Worm (Caenorhabditis elegans) whole organism, L4 larva: ENCODE data around the gene clec-206.
A peak's percentile ranks its signal among the peaks of the same experiment; 100 is the strongest.

Experiments used
- F10B5.3 ChIP-seq: sonication (generic microtip); optimal IDR thresholded peaks from 2 replicates; lab custom pipeline; 2016; ENCODE audit warnings: mild to moderate bottlenecking, missing genetic modification characterization, missing compliant biosample characterization
- F44E2.7 ChIP-seq: fragments of 200-800 bp; sonication (Bioruptor generic); IDR thresholded peaks from 2 replicates; pipeline ENCODE4 v2.1.2; 2022; ENCODE audit warnings: missing genetic modification characterization, missing compliant biosample characterization
- aha-1 ChIP-seq: fragments of 150-350 bp; peaks from one replicate; lab custom pipeline; 2014; ENCODE audit warnings: missing biosample characterization, missing genetic modification characterization
- cey-2 ChIP-seq: sonication (generic microtip); optimal IDR thresholded peaks from 3 replicates; lab custom pipeline; 2017; ENCODE audit warnings: missing genetic modification characterization, mild to moderate bottlenecking, missing compliant biosample characterization, antibody characterized with exemption, borderline replicate concordance; ENCODE audit not compliant: insufficient read depth
- dmd-6 ChIP-seq: fragments of 200-800 bp; sonication (Bioruptor generic); IDR thresholded peaks from 2 replicates; pipeline ENCODE4 v1.3.6; 2022; ENCODE audit warnings: missing genetic modification reagents, missing genetic modification characterization, missing compliant biosample characterization
- dmd-8 ChIP-seq: fragments of 200-800 bp; sonication (Bioruptor generic); IDR thresholded peaks from 2 replicates; pipeline ENCODE4 v1.3.6; 2022; ENCODE audit warnings: missing genetic modification characterization, missing compliant biosample characterization
- dve-1 ChIP-seq: sonication (generic microtip); optimal IDR thresholded peaks from 2 replicates; lab custom pipeline; 2017; ENCODE audit warnings: antibody characterized with exemption, mild to moderate bottlenecking, missing genetic modification characterization, missing compliant biosample characterization; ENCODE audit not compliant: insufficient read depth
- egl-27 ChIP-seq: sonication (generic microtip); optimal IDR thresholded peaks from 3 replicates; lab custom pipeline; 2017; ENCODE audit warnings: missing biosample characterization, missing genetic modification reagents, missing genetic modification characterization
- jun-1 ChIP-seq: fragments of 150-350 bp; optimal IDR thresholded peaks from 2 replicates; lab custom pipeline; 2014; ENCODE audit warnings: missing biosample characterization, missing genetic modification reagents, missing genetic modification characterization
- lsy-2 ChIP-seq, 2 experiments: fragments of 150-350 bp in 1 of 2; sonication (generic microtip) in 1 of 2; optimal IDR thresholded peaks; 2 replicates each; lab custom pipeline; 2014 to 2017; ENCODE audit warnings: missing biosample characterization in 2 of 2, missing genetic modification characterization in 2 of 2
- mep-1 ChIP-seq: fragments of 150-350 bp; sonication (generic microtip); optimal IDR thresholded peaks from 3 replicates; lab custom pipeline; 2014; ENCODE audit warnings: missing biosample characterization, missing genetic modification characterization
- mxl-2 ChIP-seq: fragments of 200-800 bp; sonication (Bioruptor generic); conservative IDR thresholded peaks from 2 replicates; pipeline ENCODE4 v1.3.6; 2022; ENCODE audit warnings: missing genetic modification reagents, missing genetic modification characterization, missing compliant biosample characterization
- nhr-76 ChIP-seq: fragments of 150-350 bp; optimal IDR thresholded peaks from 2 replicates; lab custom pipeline; 2014; ENCODE audit warnings: missing biosample characterization, missing genetic modification characterization
- pqm-1 ChIP-seq: sonication (generic microtip); optimal IDR thresholded peaks from 2 replicates; lab custom pipeline; 2017; ENCODE audit warnings: missing biosample characterization, missing genetic modification characterization
- saeg-2 ChIP-seq: fragments of 200-800 bp; sonication (Bioruptor generic); IDR thresholded peaks from 2 replicates; pipeline ENCODE4 v1.3.6; 2022; ENCODE audit warnings: missing genetic modification reagents, missing genetic modification characterization, missing compliant biosample characterization
- set-16 ChIP-seq: fragments of 200-800 bp; sonication (Bioruptor generic); IDR thresholded peaks from 2 replicates; pipeline ENCODE4 v1.3.6; 2022; ENCODE audit warnings: missing genetic modification reagents, missing genetic modification characterization, missing compliant biosample characterization
- snpc-4 ChIP-seq: fragments of 150-350 bp; optimal IDR thresholded peaks from 2 replicates; lab custom pipeline; 2014; ENCODE audit warnings: missing biosample characterization, missing genetic modification characterization
- unc-39 ChIP-seq: sonication (generic microtip); optimal IDR thresholded peaks from 2 replicates; lab custom pipeline; 2017; ENCODE audit warnings: missing biosample characterization, missing genetic modification characterization
- unc-62 ChIP-seq, 3 experiments: fragments of 150-350 bp in 1 of 3; sonication (generic microtip); optimal IDR thresholded peaks in 2 of 3; peaks in 1 of 3; 1 replicate in 1 of 3; 2 replicates in 2 of 3; lab custom pipeline; 2014 to 2017; ENCODE audit warnings: missing biosample characterization in 3 of 3, missing genetic modification characterization in 3 of 3, missing genetic modification reagents in 3 of 3, missing genotype in 1 of 3
- zag-1 ChIP-seq: fragments of 150-350 bp; optimal IDR thresholded peaks from 2 replicates; lab custom pipeline; 2014; ENCODE audit warnings: missing biosample characterization, missing genetic modification characterization
- zip-2 ChIP-seq: fragments of 150-350 bp; optimal IDR thresholded peaks from 2 replicates; lab custom pipeline; 2014; ENCODE audit warnings: missing biosample characterization, missing genetic modification characterization

clec-206 gene

ce11 chrV:1961453-1961852 lies 42.7 kb downstream of the clec-206 start, which contains the start of gene Y40B10B.1:
TSS of gene Y40B10B.1 (minus strand) at chrV:1961553.
- TF ChIP-seq dmd-6 (GFP tag; lab: Robert Waterston, UW) (no peak), pqm-1 (tag; lab: Kevin White, UChicago) (no peak), unc-62 (GFP tag; optimal IDR thresholded peaks at IDR 0.05 in 1 of 2; lab: Kevin White, UChicago) (peak in 1 of 2 experiments; percentile 21), unc-62 (tag; optimal IDR thresholded peaks at IDR 0.05; lab: Kevin White, UChicago) (no peak), jun-1 (tag; lab: Kevin White, UChicago) (no peak), egl-27 (tag; lab: Kevin White, UChicago) (no peak)

- TF ChIP-seq dve-1 (no peak), zag-1 (tag; lab: Kevin White, UChicago) (no peak), aha-1 (tag; lab: Kevin White, UChicago) (no peak), F44E2.7 (GFP tag; lab: Robert Waterston, UW) (no peak)
These were observed 47.0 kb downstream of the clec-206 start, which contains the start of gene fipr-25 for ce11 chrV:1957110-1957509. TSS of gene fipr-25 (plus strand) at chrV:1957410.

- TF ChIP-seq zip-2 (tag; lab: Kevin White, UChicago) = no peak
- TF ChIP-seq cey-2 = no peak
- no peak for TF ChIP-seq snpc-4 (tag; lab: Kevin White, UChicago)
- TF ChIP-seq nhr-76 = no peak
- no peak for TF ChIP-seq dmd-8
- no peak for TF ChIP-seq F10B5.3
- no peak for TF ChIP-seq mep-1
- no peak for TF ChIP-seq saeg-2
- no peak for TF ChIP-seq mxl-2 (GFP tag; lab: Robert Waterston, UW)
- TF ChIP-seq unc-39 = no peak
- no peak for TF ChIP-seq set-16 (GFP tag; lab: Robert Waterston, UW)
- no peak for TF ChIP-seq lsy-2 (tag; optimal IDR thresholded peaks at IDR 0.05; lab: Kevin White, UChicago)
These were observed 48.9 kb downstream of the clec-206 start for ce11 chrV:1955246-1955645.
